Fruit fly (Drosophila melanogaster): Measurements from ENCODE around the gene CG9459.

CG9459 gene

DNA sequence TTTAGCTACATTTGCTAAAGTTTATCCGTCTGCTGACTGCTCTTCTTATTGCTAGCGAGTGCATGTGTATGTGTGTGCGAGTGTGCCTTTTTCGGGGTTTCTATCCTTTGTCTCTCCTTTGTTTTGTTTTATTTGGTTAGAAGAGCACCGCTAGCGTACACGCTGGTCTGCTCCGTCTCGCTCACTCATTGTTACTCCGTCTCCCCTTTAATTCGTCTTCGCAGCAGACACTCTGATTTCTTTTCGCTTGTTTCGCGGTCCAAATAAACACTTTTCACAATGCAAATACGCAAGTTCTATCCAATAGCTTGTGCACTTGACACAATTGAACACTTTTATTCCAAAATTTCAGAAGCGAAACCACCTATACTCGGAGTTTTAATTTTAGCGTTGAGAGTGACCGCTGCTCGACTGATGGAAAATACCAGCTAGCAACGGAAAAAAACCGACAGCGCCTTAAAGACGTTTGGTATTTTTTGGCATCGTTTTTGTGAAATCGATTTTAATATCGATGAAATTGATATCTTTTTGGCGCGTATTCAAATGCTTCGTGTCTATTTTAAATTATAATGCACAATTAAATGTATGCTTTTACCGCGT lies 9.1 kb downstream of the CG9459 start, which contains the start of gene FBXO11 (continued):
- TF ChIP-seq CG9932 (GFP tag; IDR thresholded peaks at IDR 0.05) (no peak), CG2116 (GFP tag; optimal IDR thresholded peaks at IDR 0.05) (peak; percentile 67), CG7987 (GFP tag; optimal IDR thresholded peaks at IDR 0.05) (peak; percentile 12), CG7963 (GFP tag; IDR thresholded peaks at IDR 0.05; ENCODE audit: partially characterized antibody) (no peak), Scr (GFP tag; IDR thresholded peaks at IDR 0.05; ENCODE audit: partially characterized antibody) (peak; percentile 58), Bdp1 (GFP tag; optimal IDR thresholded peaks at IDR 0.05) (no peak), CG8290 (GFP tag; optimal IDR thresholded peaks at IDR 0.05) (peak; percentile 7), CG8290 (tag; optimal IDR thresholded peaks at IDR 0.05) (no peak), Ets97D (GFP tag; optimal IDR thresholded peaks at IDR 0.05) (peak; percentile 49), her (GFP tag; optimal IDR thresholded peaks at IDR 0.05) (peak; percentile 1), run (tag; optimal IDR thresholded peaks at IDR 0.05) (peak; percentile 47), CG4707 (GFP tag; optimal IDR thresholded peaks at IDR 0.05) (no peak), BEAF-32 (GFP tag; optimal IDR thresholded peaks at IDR 0.05) (peak; percentile 67), Med (GFP tag) (peak; percentile 80), nom (GFP tag; optimal IDR thresholded peaks at IDR 0.05) (peak; percentile 90), CG1832 (GFP tag; optimal IDR thresholded peaks at IDR 0.05) (peak; percentile 93), Ets65A (GFP tag) (no peak), CG3163 (GFP tag; optimal IDR thresholded peaks at IDR 0.05) (peak; percentile 11), lmd (GFP tag; IDR thresholded peaks at IDR 0.05) (no peak), CG13624 (GFP tag; optimal IDR thresholded peaks at IDR 0.05) (peak; percentile 25), CG17802 (tag; optimal IDR thresholded peaks at IDR 0.05) (no peak), C15 (GFP tag; IDR thresholded peaks at IDR 0.05) (no peak), Atf3 (GFP tag; optimal IDR thresholded peaks at IDR 0.05) (no peak), ewg (GFP tag; optimal IDR thresholded peaks at IDR 0.05) (no peak), CG15601 (tag; optimal IDR thresholded peaks at IDR 0.05) (peak; percentile 45), CG31441 (GFP tag; IDR thresholded peaks at IDR 0.05) (0 out of 2 replicates have a peak, but pooled peaks have one; percentile 40), seq (GFP tag; IDR thresholded peaks at IDR 0.05) (no peak), CG4282 (GFP tag; optimal IDR thresholded peaks at IDR 0.05) (no peak), ci (GFP tag; IDR thresholded peaks at IDR 0.05) (peak; percentile 8; the same call in 1 of the 3 replicates), Dp (GFP tag; optimal IDR thresholded peaks at IDR 0.05) (peak; percentile 94), CG17829 (tag; optimal IDR thresholded peaks at IDR 0.05) (peak; percentile 11), insv (GFP tag; optimal IDR thresholded peaks at IDR 0.05) (peak in 1 of 2 experiments; percentile 15), CG10654 (GFP tag; optimal IDR thresholded peaks at IDR 0.05) (no peak), Trl (optimal IDR thresholded peaks at IDR 0.05) (no peak), Trl (GFP tag; optimal IDR thresholded peaks at IDR 0.05) (no peak), CG12236 (GFP tag; optimal IDR thresholded peaks at IDR 0.05) (no peak), chinmo (GFP tag; IDR thresholded peaks at IDR 0.05; ENCODE audit: partially characterized antibody) (peak; percentile 69; the same call in 1 of the 4 replicates), bbx (GFP tag; IDR thresholded peaks at IDR 0.05; ENCODE audit: partially characterized antibody) (peak; percentile 22; the same call in 1 of the 2 replicates), wek (GFP tag; optimal IDR thresholded peaks at IDR 0.05) (peak; percentile 23), Fer1 (GFP tag; optimal IDR thresholded peaks at IDR 0.05) (peak; percentile 33), CG8359 (GFP tag; optimal IDR thresholded peaks at IDR 0.05; ENCODE audit: borderline replicate concordance) (no peak), Bgb (GFP tag; IDR thresholded peaks at IDR 0.05; ENCODE audit: partially characterized antibody) (peak; percentile 33; the same call in 1 of the 2 replicates), tup (GFP tag; optimal IDR thresholded peaks at IDR 0.05) (no peak), CG4617 (GFP tag; optimal IDR thresholded peaks at IDR 0.05; ENCODE audit: borderline replicate concordance) (peak; percentile 100), peb (GFP tag; IDR thresholded peaks at IDR 0.05) (no peak), Tbp (GFP tag; optimal IDR thresholded peaks at IDR 0.05) (no peak), CG9797 (GFP tag; optimal IDR thresholded peaks at IDR 0.05) (peak; percentile 89), CG34422 (GFP tag; IDR thresholded peaks at IDR 0.05) (peak; percentile 79; the same call in 1 of the 3 replicates), Myb (GFP tag; optimal IDR thresholded peaks at IDR 0.05) (peak; percentile 30), Drgx (GFP tag; IDR thresholded peaks at IDR 0.05) (peak; percentile 76)

Measured in whole organism, embryonic.